Fruit fly (Drosophila melanogaster): Measurements from ENCODE around the gene Ocho.
A peak's percentile ranks its signal among the peaks of the same experiment; 100 is the strongest.

Gene Ocho

dm6 chr3L:14992025-14992424 lies 17.4 kb downstream of the Ocho start, which contains the start of gene Zip71B (continued):
- TF ChIP-seq CG5180 (GFP tag; optimal IDR thresholded peaks at IDR 0.05) (peak; percentile 41), CG42726 (GFP tag; IDR thresholded peaks at IDR 0.05; ENCODE audit: partially characterized antibody) (no peak), Dp (GFP tag; optimal IDR thresholded peaks at IDR 0.05) (peak; percentile 68), BEAF-32 (GFP tag; optimal IDR thresholded peaks at IDR 0.05) (no peak), tap (tag; optimal IDR thresholded peaks at IDR 0.05) (no peak), CG10321 (GFP tag; IDR thresholded peaks at IDR 0.05) (no peak), CG14050 (GFP tag; IDR thresholded peaks at IDR 0.05) (no peak), chn (GFP tag; optimal IDR thresholded peaks at IDR 0.05) (peak; percentile 0), H2.0 (GFP tag; IDR thresholded peaks at IDR 0.05) (no peak), CG12219 (GFP tag; optimal IDR thresholded peaks at IDR 0.05) (no peak), CG7745 (tag; optimal IDR thresholded peaks at IDR 0.05) (no peak), CG10462 (GFP tag; optimal IDR thresholded peaks at IDR 0.05) (no peak), CG15479 (GFP tag; optimal IDR thresholded peaks at IDR 0.05) (peak; percentile 13), fd64A (GFP tag; optimal IDR thresholded peaks at IDR 0.05) (no peak), zfh1 (GFP tag; IDR thresholded peaks at IDR 0.05) (no peak), vfl (GFP tag; optimal IDR thresholded peaks at IDR 0.05) (no peak), Lpt (GFP tag; optimal IDR thresholded peaks at IDR 0.05) (no peak), fu2 (GFP tag; optimal IDR thresholded peaks at IDR 0.05) (no peak), Pdp1 (GFP tag; optimal IDR thresholded peaks at IDR 0.05) (peak in 1 of 2 experiments; percentile 28), gro (GFP tag; optimal IDR thresholded peaks at IDR 0.05) (no peak), cad (GFP tag; optimal IDR thresholded peaks at IDR 0.05) (peak; percentile 16), ara (GFP tag; IDR thresholded peaks at IDR 0.05) (0 out of 2 replicates have a peak, but pooled peaks have one; percentile 5), Antp (GFP tag; optimal IDR thresholded peaks at IDR 0.05) (no peak), D (optimal IDR thresholded peaks at IDR 0.05) (no peak), D (GFP tag; optimal IDR thresholded peaks at IDR 0.05) (no peak), CG6854 (GFP tag; optimal IDR thresholded peaks at IDR 0.05) (no peak), Dfd (GFP tag; optimal IDR thresholded peaks at IDR 0.05) (no peak), HmgZ (tag; optimal IDR thresholded peaks at IDR 0.05) (no peak), pzg (GFP tag; optimal IDR thresholded peaks at IDR 0.05) (peak; percentile 9), CG2199 (GFP tag; IDR thresholded peaks at IDR 0.05) (0 out of 3 replicates have a peak, but pooled peaks have one; percentile 56), lola (GFP tag; optimal IDR thresholded peaks at IDR 0.05) (no peak), CG1832 (GFP tag; optimal IDR thresholded peaks at IDR 0.05) (peak; percentile 39), kay (GFP tag; optimal IDR thresholded peaks at IDR 0.05) (peak; percentile 25), Mrtf (GFP tag; IDR thresholded peaks at IDR 0.05) (no peak), CG8281 (tag; optimal IDR thresholded peaks at IDR 0.05) (no peak), vvl (GFP tag; IDR thresholded peaks at IDR 0.05) (no peak), sr (GFP tag; IDR thresholded peaks at IDR 0.05) (peak; percentile 64; the same call in 2 of the 3 replicates), E2f2 (GFP tag; IDR thresholded peaks at IDR 0.05) (peak; percentile 72), corto (GFP tag; optimal IDR thresholded peaks at IDR 0.05) (no peak), CG11456 (GFP tag; IDR thresholded peaks at IDR 0.05) (no peak), sna (GFP tag; IDR thresholded peaks at IDR 0.05; ENCODE audit: partially characterized antibody) (no peak), luna (GFP tag; optimal IDR thresholded peaks at IDR 0.05) (no peak), lov (optimal IDR thresholded peaks at IDR 0.05) (no peak), lov (GFP tag; IDR thresholded peaks at IDR 0.05) (no peak), row (GFP tag; IDR thresholded peaks at IDR 0.05) (no peak), Med (GFP tag) (peak; percentile 36)
